Fruit fly (Drosophila melanogaster) whole organism, pupa: Measurements from ENCODE around the gene CG10681.

Experiments
- CG10348 ChIP-seq: fragments of 200-800 bp; sonication (Bioruptor generic); IDR thresholded peaks from 2 replicates; pipeline ENCODE4 v1.3.6; 2022; ENCODE audit warnings: missing biosample characterization, missing genetic modification characterization
- CG12605 ChIP-seq: fragments of 200-800 bp; sonication (Bioruptor generic); IDR thresholded peaks from 2 replicates; pipeline ENCODE4 v1.3.6; 2022; ENCODE audit warnings: missing biosample characterization, missing genetic modification characterization
- CG13204 ChIP-seq: fragments of 200-800 bp; sonication (Bioruptor generic); optimal IDR thresholded peaks from 2 replicates; lab custom pipeline; 2018; ENCODE audit warnings: missing biosample characterization, mild to moderate bottlenecking, missing genetic modification characterization, moderate library complexity
- CG14655 ChIP-seq: fragments of 200-800 bp; sonication (Bioruptor generic); optimal IDR thresholded peaks from 3 replicates; lab custom pipeline; 2017; ENCODE audit warnings: mild to moderate bottlenecking, missing biosample characterization, missing genetic modification reagents, missing genetic modification characterization
- CG15710 ChIP-seq: fragments of 200-800 bp; sonication (Bioruptor generic); optimal IDR thresholded peaks from 2 replicates; lab custom pipeline; 2018; ENCODE audit warnings: missing biosample characterization, mild to moderate bottlenecking, missing genetic modification characterization, moderate library complexity
- CG17806 ChIP-seq: fragments of 200-800 bp; sonication (Bioruptor generic); optimal IDR thresholded peaks from 2 replicates; lab custom pipeline; 2018; ENCODE audit warnings: missing biosample characterization, mild to moderate bottlenecking, missing genetic modification characterization, moderate library complexity
- CG32121 ChIP-seq: fragments of 200-800 bp; sonication (Bioruptor generic); IDR thresholded peaks from 2 replicates; pipeline ENCODE4 v1.3.6; 2022; ENCODE audit warnings: missing biosample characterization, missing genetic modification characterization
- CG34367 ChIP-seq: fragments of 200-800 bp; sonication (Bioruptor generic); optimal IDR thresholded peaks from 2 replicates; lab custom pipeline; 2018; ENCODE audit warnings: missing biosample characterization, mild to moderate bottlenecking, missing genetic modification characterization
- CG4496 ChIP-seq: fragments of 200-800 bp; sonication (Bioruptor generic); IDR thresholded peaks from 3 replicates; pipeline ENCODE4 v1.3.6; 2022; ENCODE audit warnings: missing biosample characterization, missing genetic modification characterization
- CG8159 ChIP-seq: fragments of 200-800 bp; sonication (Bioruptor generic); optimal IDR thresholded peaks from 3 replicates; lab custom pipeline; 2018; ENCODE audit warnings: missing biosample characterization, mild to moderate bottlenecking, missing genetic modification characterization, moderate library complexity
- CG8301 ChIP-seq: fragments of 200-800 bp; sonication (Bioruptor generic); optimal IDR thresholded peaks from 2 replicates; lab custom pipeline; 2018; ENCODE audit warnings: missing biosample characterization, mild to moderate bottlenecking, missing genetic modification characterization
- CG9948 ChIP-seq: fragments of 200-800 bp; sonication (Bioruptor generic); optimal IDR thresholded peaks from 2 replicates; lab custom pipeline; 2018; ENCODE audit warnings: missing biosample characterization, mild to moderate bottlenecking, missing genetic modification characterization, moderate library complexity
- D1 ChIP-seq: fragments of 200-800 bp; sonication (Bioruptor generic); optimal IDR thresholded peaks from 2 replicates; lab custom pipeline; 2018; ENCODE audit warnings: missing biosample characterization, mild to moderate bottlenecking, missing genetic modification characterization, moderate library complexity
- EcR ChIP-seq: fragments of 200-800 bp; sonication (Bioruptor generic); optimal IDR thresholded peaks from 3 replicates; lab custom pipeline; 2019; ENCODE audit warnings: missing biosample characterization, missing genetic modification characterization, mild to moderate bottlenecking, moderate library complexity, missing genetic modification reagents
- Ets98B ChIP-seq: fragments of 200-800 bp; sonication (Bioruptor generic); IDR thresholded peaks from 2 replicates; pipeline ENCODE4 v1.3.6; 2022; ENCODE audit warnings: missing biosample characterization, missing genetic modification characterization
- Pif1A ChIP-seq: fragments of 200-800 bp; sonication (Bioruptor generic); optimal IDR thresholded peaks from 3 replicates; lab custom pipeline; 2016; ENCODE audit warnings: missing biosample characterization, missing genetic modification characterization
- Pif1B ChIP-seq: fragments of 200-800 bp; sonication (Bioruptor generic); optimal IDR thresholded peaks from 3 replicates; lab custom pipeline; 2016; ENCODE audit warnings: missing biosample characterization, missing genetic modification characterization
- Snoo ChIP-seq: fragments of 200-800 bp; sonication (Bioruptor generic); optimal IDR thresholded peaks from 3 replicates; lab custom pipeline; 2017; ENCODE audit warnings: missing biosample characterization, mild to moderate bottlenecking, missing genetic modification characterization, inconsistent platforms
- fd96Ca ChIP-seq: fragments of 200-800 bp; sonication (Bioruptor generic); IDR thresholded peaks from 3 replicates; pipeline ENCODE4 v1.3.6; 2022; ENCODE audit warnings: missing biosample characterization, missing genetic modification characterization
- gl ChIP-seq: fragments of 200-800 bp; sonication (Bioruptor generic); optimal IDR thresholded peaks from 2 replicates; lab custom pipeline; 2018; ENCODE audit warnings: missing biosample characterization, mild to moderate bottlenecking, missing genetic modification characterization
- rn ChIP-seq: fragments of 200-800 bp; sonication (Bioruptor generic); IDR thresholded peaks from 2 replicates; pipeline ENCODE4 v1.3.6; 2022; ENCODE audit warnings: missing biosample characterization, missing genetic modification characterization

The CG10681 gene

dm6 chr3L:12507571-12507970, 6.3 kb downstream of the CG10681 start, which contains the start of gene CG10654:
Gene CG10654 (minus strand): TSS chr3L:12507840.
- TF ChIP-seq CG8159: no peak
- TF ChIP-seq Pif1A: no peak
- TF ChIP-seq gl (tag; lab: Kevin White, UChicago): no peak
- no peak for TF ChIP-seq CG9948
- TF ChIP-seq CG15710 (tag; lab: Kevin White, UChicago): no peak
- no peak for TF ChIP-seq CG8301 (tag; lab: Kevin White, UChicago)
- no peak for TF ChIP-seq Pif1B (GFP tag; lab: Kevin White, UChicago)
- TF ChIP-seq Snoo: no peak
- TF ChIP-seq fd96Ca (GFP tag; lab: Robert Waterston, UW): no peak
- no peak for TF ChIP-seq CG17806 (tag; lab: Kevin White, UChicago)
- no peak for TF ChIP-seq CG10348 (GFP tag; lab: Robert Waterston, UW)
- TF ChIP-seq D1 (tag; lab: Kevin White, UChicago): no peak
- no peak for TF ChIP-seq CG12605 (GFP tag; lab: Robert Waterston, UW)
- TF ChIP-seq CG32121: no peak
- TF ChIP-seq rn: no peak
- TF ChIP-seq CG13204 (GFP tag; lab: Kevin White, UChicago): no peak
- no peak for TF ChIP-seq CG14655 (GFP tag; lab: Kevin White, UChicago)

dm6 chr3L:12514762-12515215, 13.5 kb downstream of the CG10681 start, which contains the start of the genes sti and tral:
Gene sti (minus strand): TSS chr3L:12514815.
Gene tral (plus strand): TSS chr3L:12515059.
- no peak for TF ChIP-seq EcR (GFP tag; lab: Kevin White, UChicago)
- peak; percentile 41; the same call in 1 of the 2 replicates for TF ChIP-seq CG32121
- TF ChIP-seq D1 (tag; lab: Kevin White, UChicago): no peak
- TF ChIP-seq Pif1B (GFP tag; lab: Kevin White, UChicago): no peak
- TF ChIP-seq Pif1A: no peak
- TF ChIP-seq CG34367 (tag; lab: Kevin White, UChicago): peak; percentile 36
- TF ChIP-seq CG15710 (tag; lab: Kevin White, UChicago): peak; percentile 68
- no peak for TF ChIP-seq CG12605 (GFP tag; lab: Robert Waterston, UW)
- peak; percentile 39 for TF ChIP-seq CG9948
- no peak for TF ChIP-seq CG8301 (tag; lab: Kevin White, UChicago)
- peak; percentile 70 for TF ChIP-seq CG8159
- peak; percentile 71 for TF ChIP-seq Ets98B
- TF ChIP-seq CG14655 (GFP tag; lab: Kevin White, UChicago): no peak
- peak; percentile 74 for TF ChIP-seq Snoo
- no peak for TF ChIP-seq gl (tag; lab: Kevin White, UChicago)
- TF ChIP-seq CG10348 (GFP tag; lab: Robert Waterston, UW): no peak
- no peak for TF ChIP-seq CG13204 (GFP tag; lab: Kevin White, UChicago)
- peak; percentile 54 for TF ChIP-seq CG17806 (tag; lab: Kevin White, UChicago)
- peak; percentile 43; the same call in 1 of the 2 replicates for TF ChIP-seq rn
- peak; percentile 76 for TF ChIP-seq CG4496
- TF ChIP-seq fd96Ca (GFP tag; lab: Robert Waterston, UW): peak; percentile 72

dm6 chr3L:12515691-12516455, 14.6 kb downstream of the CG10681 start:
- TF ChIP-seq CG17806 (tag; lab: Kevin White, UChicago) (peak; percentile 49), Pif1B (GFP tag; lab: Kevin White, UChicago) (peak; percentile 61), EcR (GFP tag; lab: Kevin White, UChicago) (peak; percentile 93), rn (0 out of 2 replicates have a peak, but pooled peaks have one; percentile 26), gl (tag; lab: Kevin White, UChicago) (peak; percentile 95), Snoo (peak; percentile 7), Ets98B (peak; percentile 84), CG32121 (peak; percentile 70), CG13204 (GFP tag; lab: Kevin White, UChicago) (peak; percentile 80), CG34367 (tag; lab: Kevin White, UChicago) (peak; percentile 68), CG8159 (peak; percentile 56), Pif1A (peak; percentile 80), CG12605 (GFP tag; lab: Robert Waterston, UW) (peak; percentile 95), CG4496 (peak; percentile 89), CG15710 (tag; lab: Kevin White, UChicago) (peak; percentile 64), CG10348 (GFP tag; lab: Robert Waterston, UW) (no peak), fd96Ca (GFP tag; lab: Robert Waterston, UW) (peak; percentile 68; the same call in 2 of the 3 replicates), CG8301 (tag; lab: Kevin White, UChicago) (peak; percentile 82), D1 (tag; lab: Kevin White, UChicago) (peak; percentile 52), CG9948 (peak; percentile 35), CG14655 (GFP tag; lab: Kevin White, UChicago) (peak; percentile 85)
- TF ChIP-seq, all 21 proteins: peak for 20

- no peak for TF ChIP-seq CG8301 (tag; lab: Kevin White, UChicago)
- peak; percentile 91 for TF ChIP-seq EcR (GFP tag; lab: Kevin White, UChicago)
- TF ChIP-seq, all 21 proteins: peak for 1
Observed at dm6 chr3L:12517443-12518209, 16.3 kb downstream of the CG10681 start.

dm6 chr3L:12519315-12519714, 18.0 kb downstream of the CG10681 start:
- TF ChIP-seq Ets98B (no peak), CG8159 (no peak), gl (tag; lab: Kevin White, UChicago) (no peak), CG32121 (no peak), CG10348 (GFP tag; lab: Robert Waterston, UW) (no peak), fd96Ca (GFP tag; lab: Robert Waterston, UW) (no peak), CG9948 (no peak), CG34367 (tag; lab: Kevin White, UChicago) (no peak), CG14655 (GFP tag; lab: Kevin White, UChicago) (no peak)
